Comparison of ENCODE assay signal across 5 fruit fly cellular contexts in the genomic region with DNA sequence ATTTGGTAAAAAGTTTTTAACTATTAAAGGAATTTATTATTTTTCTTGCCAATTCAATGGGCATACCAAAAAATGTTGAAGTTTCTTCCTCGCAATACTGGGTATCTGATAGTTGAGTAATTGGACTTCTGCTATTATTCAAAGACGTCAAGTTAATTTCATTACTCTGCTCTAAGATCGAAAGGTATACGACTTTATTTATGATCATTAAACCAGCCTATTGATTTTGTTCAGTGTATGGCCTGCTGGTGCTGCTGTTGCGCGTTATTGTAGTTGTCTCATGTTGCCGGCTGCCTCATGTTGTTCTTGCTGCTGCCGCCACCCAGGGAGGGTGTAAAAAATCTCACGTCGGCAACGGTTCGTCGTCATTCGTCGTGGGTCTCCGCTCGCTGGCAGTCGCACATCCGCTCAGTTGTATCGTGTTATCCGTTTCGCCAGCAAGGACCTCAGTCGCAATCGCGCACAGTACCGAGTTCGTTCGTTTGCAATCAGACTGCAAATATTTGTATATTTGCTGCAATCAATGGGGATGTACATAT.
TF ChIP-seq lines count a peak whose summit lies in the region.

A gene (plus strand): TSS at position 371 of the 539 bp plus-strand sequence.

- TF ChIP-seq CTCF in whole organism, embryonic (GFP tag; optimal IDR thresholded peaks at IDR 0.05; lab: Kevin White, UChicago): peak; percentile 4

TF ChIP-seq in whole organism, adult, 20 proteins besides CTCF, POLR2A, EP300 and RAD21:
- TF ChIP-seq cic (GFP tag; optimal IDR thresholded peaks at IDR 0.05; lab: Kevin White, UChicago) (peak; percentile 2), Hr96 (GFP tag; optimal IDR thresholded peaks at IDR 0.05; lab: Kevin White, UChicago) (peak; percentile 8), CG5204 (GFP tag; optimal IDR thresholded peaks at IDR 0.05; lab: Kevin White, UChicago) (no peak)

TF ChIP-seq in whole organism, embryonic, 481 proteins besides CTCF, POLR2A, EP300 and RAD21 (continues in another document):
- peak; percentile 58 for TF ChIP-seq CG2120 (GFP tag; optimal IDR thresholded peaks at IDR 0.05; lab: Kevin White, UChicago)
- TF ChIP-seq exex (tag; optimal IDR thresholded peaks at IDR 0.05; lab: Kevin White, UChicago): no peak
- 0 out of 3 replicates have a peak, but pooled peaks have one; percentile 29 for TF ChIP-seq dysf (GFP tag; IDR thresholded peaks at IDR 0.05; lab: Robert Waterston, UW)
- TF ChIP-seq CG6689 (GFP tag; IDR thresholded peaks at IDR 0.05; lab: Robert Waterston, UW): 0 out of 2 replicates have a peak, but pooled peaks have one; percentile 33
- TF ChIP-seq croc (GFP tag; conservative IDR thresholded peaks at IDR 0.05; lab: Robert Waterston, UW): peak; percentile 29; the same call in 1 of the 3 replicates
- peak; percentile 45 for TF ChIP-seq CG8478 (optimal IDR thresholded peaks at IDR 0.05; lab: Kevin White, UChicago)
- peak; percentile 54 for TF ChIP-seq row (GFP tag; IDR thresholded peaks at IDR 0.05; lab: Robert Waterston, UW)
- TF ChIP-seq CG31441 (GFP tag; IDR thresholded peaks at IDR 0.05; lab: Robert Waterston, UW): peak; percentile 35; the same call in 1 of the 2 replicates
- peak; percentile 49 for TF ChIP-seq Xbp1 (GFP tag; optimal IDR thresholded peaks at IDR 0.05; lab: Kevin White, UChicago)
- TF ChIP-seq CG10147 (GFP tag; optimal IDR thresholded peaks at IDR 0.05; lab: Kevin White, UChicago): no peak
- peak; percentile 33 for TF ChIP-seq CG33557 (GFP tag; optimal IDR thresholded peaks at IDR 0.05; lab: Kevin White, UChicago)
- no peak for TF ChIP-seq CG10431 (GFP tag; optimal IDR thresholded peaks at IDR 0.05; lab: Kevin White, UChicago)
- TF ChIP-seq CG2712 (tag; optimal IDR thresholded peaks at IDR 0.05; lab: Kevin White, UChicago): peak; percentile 57
- TF ChIP-seq org-1 (GFP tag; optimal IDR thresholded peaks at IDR 0.05; lab: Kevin White, UChicago): peak; percentile 21
- TF ChIP-seq Camta (GFP tag; optimal IDR thresholded peaks at IDR 0.05; lab: Kevin White, UChicago): peak; percentile 1
- TF ChIP-seq CG11695 (GFP tag; IDR thresholded peaks at IDR 0.05; lab: Robert Waterston, UW): peak; percentile 44; the same call in 2 of the 3 replicates
- no peak for TF ChIP-seq E2f1 (GFP tag; IDR thresholded peaks at IDR 0.05; lab: Robert Waterston, UW)
- TF ChIP-seq ranshi (GFP tag; IDR thresholded peaks at IDR 0.05; lab: Robert Waterston, UW): no peak
- no peak for TF ChIP-seq CG10321 (GFP tag; IDR thresholded peaks at IDR 0.05; lab: Robert Waterston, UW)

TF ChIP-seq in whole organism, prepupa, 60 proteins besides CTCF, POLR2A, EP300 and RAD21 (continues in another document):
- TF ChIP-seq OdsH (GFP tag; optimal IDR thresholded peaks at IDR 0.05; lab: Kevin White, UChicago) (peak; percentile 51), Eip93F (GFP tag; optimal IDR thresholded peaks at IDR 0.05; lab: Kevin White, UChicago) (peak; percentile 23), Gug (GFP tag; IDR thresholded peaks at IDR 0.05; lab: Robert Waterston, UW) (no peak), CG11762 (GFP tag; optimal IDR thresholded peaks at IDR 0.05; lab: Kevin White, UChicago; ENCODE audit: insufficient read depth) (peak; percentile 11), CG32006 (GFP tag; optimal IDR thresholded peaks at IDR 0.05; lab: Kevin White, UChicago) (peak; percentile 66), dac (GFP tag; optimal IDR thresholded peaks at IDR 0.05; lab: Kevin White, UChicago) (no peak), Met (GFP tag; optimal IDR thresholded peaks at IDR 0.05; lab: Kevin White, UChicago) (peak; percentile 34), CG3032 (tag; optimal IDR thresholded peaks at IDR 0.05; lab: Kevin White, UChicago) (peak; percentile 16), Eip75B (GFP tag; optimal IDR thresholded peaks at IDR 0.05; lab: Kevin White, UChicago) (peak; percentile 16), CG6854 (GFP tag; optimal IDR thresholded peaks at IDR 0.05; lab: Kevin White, UChicago) (no peak), Hr38 (GFP tag; optimal IDR thresholded peaks at IDR 0.05; lab: Kevin White, UChicago) (no peak), CG9139 (GFP tag; optimal IDR thresholded peaks at IDR 0.05; lab: Kevin White, UChicago) (no peak), lz (GFP tag; optimal IDR thresholded peaks at IDR 0.05; lab: Kevin White, UChicago) (peak; percentile 12), cyc (GFP tag; optimal IDR thresholded peaks at IDR 0.05; lab: Kevin White, UChicago) (peak; percentile 55), CG34406 (GFP tag; optimal IDR thresholded peaks at IDR 0.05; lab: Kevin White, UChicago) (peak; percentile 19), CG10631 (GFP tag; optimal IDR thresholded peaks at IDR 0.05; lab: Kevin White, UChicago) (no peak), pdm3 (GFP tag; optimal IDR thresholded peaks at IDR 0.05; lab: Kevin White, UChicago) (peak; percentile 15), Eip78C (GFP tag; lab: Kevin White, UChicago) (peak; percentile 80), CG16779 (tag; optimal IDR thresholded peaks at IDR 0.05; lab: Kevin White, UChicago) (no peak), CG11294 (GFP tag; IDR thresholded peaks at IDR 0.05; lab: Robert Waterston, UW) (no peak), svp (GFP tag; lab: Kevin White, UChicago) (peak; percentile 75), Hr39 (GFP tag; optimal IDR thresholded peaks at IDR 0.05; lab: Kevin White, UChicago) (peak; percentile 21)

TF ChIP-seq in whole organism, pupa, 21 proteins besides CTCF, POLR2A, EP300 and RAD21:
- TF ChIP-seq Snoo (tag; optimal IDR thresholded peaks at IDR 0.05; lab: Kevin White, UChicago) (no peak), rn (GFP tag; IDR thresholded peaks at IDR 0.05; lab: Robert Waterston, UW) (no peak), Pif1A (GFP tag; optimal IDR thresholded peaks at IDR 0.05; lab: Kevin White, UChicago) (peak; percentile 32), CG14655 (GFP tag; optimal IDR thresholded peaks at IDR 0.05; lab: Kevin White, UChicago) (peak; percentile 64), Ets98B (GFP tag; IDR thresholded peaks at IDR 0.05; lab: Robert Waterston, UW) (0 out of 2 replicates have a peak, but pooled peaks have one; percentile 5), CG12605 (GFP tag; IDR thresholded peaks at IDR 0.05; lab: Robert Waterston, UW) (no peak; the same call in 1 of the 2 replicates), CG13204 (GFP tag; optimal IDR thresholded peaks at IDR 0.05; lab: Kevin White, UChicago) (no peak), CG32121 (GFP tag; IDR thresholded peaks at IDR 0.05; lab: Robert Waterston, UW) (no peak), CG15710 (tag; optimal IDR thresholded peaks at IDR 0.05; lab: Kevin White, UChicago) (no peak), EcR (GFP tag; optimal IDR thresholded peaks at IDR 0.05; lab: Kevin White, UChicago) (no peak), CG8159 (tag; optimal IDR thresholded peaks at IDR 0.05; lab: Kevin White, UChicago) (peak; percentile 53), Pif1B (GFP tag; optimal IDR thresholded peaks at IDR 0.05; lab: Kevin White, UChicago) (peak; percentile 32), D1 (tag; optimal IDR thresholded peaks at IDR 0.05; lab: Kevin White, UChicago) (no peak), CG10348 (GFP tag; IDR thresholded peaks at IDR 0.05; lab: Robert Waterston, UW) (no peak), CG17806 (tag; optimal IDR thresholded peaks at IDR 0.05; lab: Kevin White, UChicago) (no peak), CG9948 (tag; optimal IDR thresholded peaks at IDR 0.05; lab: Kevin White, UChicago) (peak; percentile 31), CG4496 (GFP tag; IDR thresholded peaks at IDR 0.05; lab: Robert Waterston, UW) (peak; percentile 29; the same call in 1 of the 3 replicates), fd96Ca (GFP tag; IDR thresholded peaks at IDR 0.05; lab: Robert Waterston, UW) (peak; percentile 43; the same call in 1 of the 3 replicates), CG34367 (tag; optimal IDR thresholded peaks at IDR 0.05; lab: Kevin White, UChicago) (peak; percentile 26), gl (tag; optimal IDR thresholded peaks at IDR 0.05; lab: Kevin White, UChicago) (no peak), CG8301 (tag; optimal IDR thresholded peaks at IDR 0.05; lab: Kevin White, UChicago) (peak; percentile 60)
TF ChIP-seq in whole organism, pupa: peak in this region for 10.

TF ChIP-seq in whole organism, wandering third instar larva, 38 proteins besides CTCF, POLR2A, EP300 and RAD21:
- TF ChIP-seq fru (GFP tag; optimal IDR thresholded peaks at IDR 0.05; lab: Kevin White, UChicago) (peak; percentile 51), sage (GFP tag; optimal IDR thresholded peaks at IDR 0.05; lab: Kevin White, UChicago) (no peak), dsf (GFP tag; optimal IDR thresholded peaks at IDR 0.05; lab: Kevin White, UChicago; ENCODE audit: borderline replicate concordance) (no peak), sv (GFP tag; optimal IDR thresholded peaks at IDR 0.05; lab: Kevin White, UChicago) (no peak), rgr (GFP tag; optimal IDR thresholded peaks at IDR 0.05; lab: Kevin White, UChicago) (no peak), foxo (GFP tag; optimal IDR thresholded peaks at IDR 0.05; lab: Kevin White, UChicago) (peak in 1 of 2 experiments; percentile 51), Sp1 (GFP tag; optimal IDR thresholded peaks at IDR 0.05; lab: Kevin White, UChicago) (no peak), lola (GFP tag; optimal IDR thresholded peaks at IDR 0.05; lab: Kevin White, UChicago) (no peak), jim (GFP tag; optimal IDR thresholded peaks at IDR 0.05; lab: Kevin White, UChicago) (no peak), HLH106 (tag; optimal IDR thresholded peaks at IDR 0.05; lab: Kevin White, UChicago) (peak; percentile 57), dl (GFP tag; optimal IDR thresholded peaks at IDR 0.05; lab: Kevin White, UChicago; ENCODE audit: insufficient read depth in 1 of 2, partially characterized antibody in 2 of 2) (no peak), Hr83 (GFP tag; optimal IDR thresholded peaks at IDR 0.05; lab: Kevin White, UChicago; ENCODE audit: poor library complexity, severe bottlenecking) (no peak), OdsH (GFP tag; optimal IDR thresholded peaks at IDR 0.05; lab: Kevin White, UChicago) (no peak), woc (GFP tag; optimal IDR thresholded peaks at IDR 0.05; lab: Kevin White, UChicago) (no peak), Vsx2 (GFP tag; optimal IDR thresholded peaks at IDR 0.05; lab: Kevin White, UChicago; ENCODE audit: partially characterized antibody) (no peak), h (GFP tag; optimal IDR thresholded peaks at IDR 0.05; lab: Kevin White, UChicago) (peak; percentile 57), usp (GFP tag; optimal IDR thresholded peaks at IDR 0.05; lab: Kevin White, UChicago) (no peak)
TF ChIP-seq in whole organism, wandering third instar larva: peak in this region for 4.
